Fruit fly (Drosophila melanogaster): Measurements from ENCODE around the gene Naa15-16.

Gene Naa15-16

dm6 chrX:19501274-19501673 lies 21.5 kb downstream of the Naa15-16 start (continued):
- TF ChIP-seq BtbVII (GFP tag; optimal IDR thresholded peaks at IDR 0.05) (no peak), CG11093 (GFP tag; IDR thresholded peaks at IDR 0.05) (no peak), Med (GFP tag) (peak; percentile 32), CG10959 (GFP tag; IDR thresholded peaks at IDR 0.05) (no peak), dysf (GFP tag; IDR thresholded peaks at IDR 0.05) (no peak), CG17912 (GFP tag; optimal IDR thresholded peaks at IDR 0.05) (no peak), NFAT (GFP tag; IDR thresholded peaks at IDR 0.05) (no peak), ci (GFP tag; IDR thresholded peaks at IDR 0.05) (no peak), GATAe (GFP tag; conservative IDR thresholded peaks at IDR 0.05) (0 out of 2 replicates have a peak, but pooled peaks have one; percentile 30), CG33213 (GFP tag; optimal IDR thresholded peaks at IDR 0.05) (no peak), usp (GFP tag; optimal IDR thresholded peaks at IDR 0.05) (no peak), unc-4 (GFP tag; IDR thresholded peaks at IDR 0.05; ENCODE audit: partially characterized antibody) (no peak), sima (GFP tag; optimal IDR thresholded peaks at IDR 0.05) (no peak), MESR4 (GFP tag; optimal IDR thresholded peaks at IDR 0.05) (no peak), Dfd (GFP tag; optimal IDR thresholded peaks at IDR 0.05) (no peak), gfzf (GFP tag; optimal IDR thresholded peaks at IDR 0.05) (no peak), yki (optimal IDR thresholded peaks at IDR 0.05) (no peak), CG16863 (GFP tag; optimal IDR thresholded peaks at IDR 0.05) (no peak), CG9817 (tag; optimal IDR thresholded peaks at IDR 0.05) (no peak), Spps (tag; optimal IDR thresholded peaks at IDR 0.05) (no peak), CG7357 (GFP tag; IDR thresholded peaks at IDR 0.05) (no peak), HHEX (GFP tag; optimal IDR thresholded peaks at IDR 0.05) (no peak), eyg (GFP tag; optimal IDR thresholded peaks at IDR 0.05) (no peak), cato (GFP tag; optimal IDR thresholded peaks at IDR 0.05; ENCODE audit: borderline replicate concordance) (no peak), Atf6 (GFP tag; IDR thresholded peaks at IDR 0.05) (no peak), peb (GFP tag; IDR thresholded peaks at IDR 0.05) (no peak), CG15479 (GFP tag; optimal IDR thresholded peaks at IDR 0.05) (peak; percentile 83), CG2202 (tag; optimal IDR thresholded peaks at IDR 0.05) (no peak), kni (GFP tag; optimal IDR thresholded peaks at IDR 0.05) (no peak), ap (GFP tag; IDR thresholded peaks at IDR 0.05) (no peak), twi (tag; optimal IDR thresholded peaks at IDR 0.05) (no peak), CG12236 (GFP tag; optimal IDR thresholded peaks at IDR 0.05) (no peak), CG10565 (GFP tag; optimal IDR thresholded peaks at IDR 0.05) (no peak), Asciz (GFP tag; optimal IDR thresholded peaks at IDR 0.05) (no peak), CG14710 (tag; optimal IDR thresholded peaks at IDR 0.05) (no peak), Mad (GFP tag; optimal IDR thresholded peaks at IDR 0.05) (no peak), CG10543 (GFP tag; optimal IDR thresholded peaks at IDR 0.05) (peak; percentile 14), Eip74EF (GFP tag; optimal IDR thresholded peaks at IDR 0.05) (no peak), BEAF-32 (GFP tag; optimal IDR thresholded peaks at IDR 0.05) (no peak), gsb (GFP tag; IDR thresholded peaks at IDR 0.05) (no peak)

- TF ChIP-seq cato (GFP tag; optimal IDR thresholded peaks at IDR 0.05; ENCODE audit: borderline replicate concordance) (no peak), CG4360 (GFP tag; IDR thresholded peaks at IDR 0.05) (no peak), CG10543 (GFP tag; optimal IDR thresholded peaks at IDR 0.05) (peak; percentile 60), unc-4 (GFP tag; IDR thresholded peaks at IDR 0.05; ENCODE audit: partially characterized antibody) (0 out of 2 replicates have a peak, but pooled peaks have one; percentile 16), ems (GFP tag; optimal IDR thresholded peaks at IDR 0.05) (no peak), cwo (GFP tag; optimal IDR thresholded peaks at IDR 0.05) (no peak), Hr78 (GFP tag; optimal IDR thresholded peaks at IDR 0.05) (no peak), CG9932 (GFP tag; IDR thresholded peaks at IDR 0.05) (no peak), croc (GFP tag; conservative IDR thresholded peaks at IDR 0.05) (no peak), dimm (GFP tag; IDR thresholded peaks at IDR 0.05) (no peak), slbo (GFP tag; IDR thresholded peaks at IDR 0.05) (no peak), NC2α (GFP tag; optimal IDR thresholded peaks at IDR 0.05) (no peak), CG10147 (GFP tag; optimal IDR thresholded peaks at IDR 0.05) (no peak), pum (GFP tag; optimal IDR thresholded peaks at IDR 0.05) (no peak), CG6689 (GFP tag; IDR thresholded peaks at IDR 0.05) (no peak)
These were observed 24.5 kb downstream of the Naa15-16 start for dm6 chrX:19504170-19504765.

All from whole organism, embryonic.